Fruit fly (Drosophila melanogaster) whole organism, embryonic: ENCODE results near the gene Ada1-1.
A peak's percentile ranks its signal among the peaks of the same experiment; 100 is the strongest.

ENCODE experiments used
- Awh ChIP-seq: fragments of 200-800 bp; sonication (Bioruptor generic); IDR thresholded peaks from 2 replicates; pipeline ENCODE4, ENCODE4 v1.3.6; 2022; ENCODE audit warnings: missing biosample characterization, missing genetic modification characterization
- B-H1 ChIP-seq: fragments of 200-800 bp; sonication (Bioruptor generic); IDR thresholded peaks from 3 replicates; pipeline ENCODE4 v1.3.6; 2022; ENCODE audit warnings: missing biosample characterization, missing genetic modification characterization
- B-H2 ChIP-seq: fragments of 200-800 bp; sonication (Bioruptor generic); optimal IDR thresholded peaks from 2 replicates; lab custom pipeline; 2018; ENCODE audit warnings: missing biosample characterization, mild to moderate bottlenecking, missing genetic modification characterization
- C15 ChIP-seq: fragments of 200-800 bp; sonication (Bioruptor generic); IDR thresholded peaks from 3 replicates; pipeline ENCODE4 v1.3.6; 2022; ENCODE audit warnings: missing biosample characterization, missing genetic modification characterization
- CG10147 ChIP-seq: fragments of 200-800 bp; sonication (Bioruptor generic); optimal IDR thresholded peaks from 2 replicates; lab custom pipeline; 2019; ENCODE audit warnings: missing biosample characterization, mild to moderate bottlenecking, missing genetic modification characterization, moderate library complexity
- CG11093 ChIP-seq: fragments of 200-800 bp; sonication (Bioruptor generic); IDR thresholded peaks from 3 replicates; pipeline ENCODE4 v1.3.6; 2022; ENCODE audit warnings: missing biosample characterization, missing genetic modification characterization
- CG11247 ChIP-seq: fragments of 200-800 bp; sonication (Bioruptor generic); IDR thresholded peaks from 2 replicates; pipeline ENCODE4 v1.3.6; 2022; ENCODE audit warnings: missing biosample characterization, missing genetic modification characterization
- CG11398 ChIP-seq: fragments of 200-800 bp; sonication (Bioruptor generic); optimal IDR thresholded peaks from 2 replicates; lab custom pipeline; 2016; ENCODE audit warnings: missing biosample characterization, missing genetic modification characterization
- CG11504 ChIP-seq: fragments of 200-800 bp; sonication (Bioruptor generic); optimal IDR thresholded peaks from 3 replicates; lab custom pipeline; 2019; ENCODE audit warnings: missing biosample characterization, mild to moderate bottlenecking, missing genetic modification characterization, moderate library complexity
- CG12219 ChIP-seq: fragments of 200-800 bp; sonication (Bioruptor generic); optimal IDR thresholded peaks from 3 replicates; lab custom pipeline; 2018; ENCODE audit warnings: missing biosample characterization, mild to moderate bottlenecking, missing genetic modification characterization
- CG15269 ChIP-seq: fragments of 200-800 bp; sonication (Bioruptor generic); optimal IDR thresholded peaks from 2 replicates; lab custom pipeline; 2018; ENCODE audit warnings: missing biosample characterization, mild to moderate bottlenecking, missing genetic modification characterization, moderate library complexity
- CG1529 ChIP-seq: fragments of 200-800 bp; sonication (Bioruptor generic); optimal IDR thresholded peaks from 3 replicates; lab custom pipeline; 2018; ENCODE audit warnings: missing biosample characterization, missing genetic modification characterization
- CG18476 ChIP-seq: fragments of 200-800 bp; sonication (Bioruptor generic); optimal IDR thresholded peaks from 2 replicates; lab custom pipeline; 2016; ENCODE audit warnings: missing biosample characterization, mild to moderate bottlenecking, missing genetic modification characterization
- CG2199 ChIP-seq: fragments of 200-800 bp; sonication (Bioruptor generic); IDR thresholded peaks from 3 replicates; pipeline ENCODE4 v1.3.6; 2022; ENCODE audit warnings: missing biosample characterization, missing genetic modification characterization
- CG30403 ChIP-seq: fragments of 200-800 bp; sonication (Bioruptor generic); optimal IDR thresholded peaks from 3 replicates; lab custom pipeline; 2016; ENCODE audit warnings: missing biosample characterization, missing genetic modification characterization
- CG33557 ChIP-seq: fragments of 200-800 bp; sonication (Bioruptor generic); optimal IDR thresholded peaks from 2 replicates; lab custom pipeline; 2019; ENCODE audit warnings: missing biosample characterization, mild to moderate bottlenecking, missing genetic modification characterization, moderate library complexity
- CG3995 ChIP-seq: fragments of 200-800 bp; sonication (Bioruptor generic); optimal IDR thresholded peaks from 3 replicates; lab custom pipeline; 2016; ENCODE audit warnings: missing biosample characterization, missing genetic modification characterization
- CG42726 ChIP-seq: fragments of 200-800 bp; sonication (Bioruptor generic); IDR thresholded peaks from 2 replicates; pipeline ENCODE4 v1.3.6; 2022; ENCODE audit warnings: missing biosample characterization, missing genetic modification characterization; ENCODE audit not compliant: partially characterized antibody
- CG4328 ChIP-seq: fragments of 200-800 bp; sonication (Bioruptor generic); optimal IDR thresholded peaks from 3 replicates; lab custom pipeline; 2017; ENCODE audit warnings: missing biosample characterization, missing genetic modification reagents, missing genetic modification characterization
- CG4854 ChIP-seq: fragments of 200-800 bp; sonication (Bioruptor generic); optimal IDR thresholded peaks from 2 replicates; lab custom pipeline; 2016; ENCODE audit warnings: missing biosample characterization, missing genetic modification characterization, inconsistent platforms
- CG8290 ChIP-seq, 3 experiments: fragments of 200-800 bp; sonication (Bioruptor generic); optimal IDR thresholded peaks; 2 replicates each; lab custom pipeline; 2016 to 2019; ENCODE audit warnings: missing biosample characterization in 3 of 3, missing genetic modification characterization in 3 of 3, mild to moderate bottlenecking in 2 of 3, moderate library complexity in 1 of 3
- CG9609 ChIP-seq: fragments of 200-800 bp; sonication (Bioruptor generic); optimal IDR thresholded peaks from 3 replicates; lab custom pipeline; 2016; ENCODE audit warnings: missing biosample characterization, missing genetic modification characterization
- CHES-1-like ChIP-seq: fragments of 200-800 bp; sonication (Bioruptor generic); optimal IDR thresholded peaks from 2 replicates; lab custom pipeline; 2016; ENCODE audit warnings: missing biosample characterization, missing genetic modification characterization
- Ets97D ChIP-seq: fragments of 200-800 bp; sonication (Bioruptor generic); optimal IDR thresholded peaks from 3 replicates; lab custom pipeline; 2016; ENCODE audit warnings: missing biosample characterization, missing genetic modification characterization
- Gug ChIP-seq: fragments of 200-800 bp; sonication (Bioruptor generic); IDR thresholded peaks from 4 replicates; pipeline ENCODE4 v1.3.6; 2022; ENCODE audit warnings: missing biosample characterization, missing genetic modification characterization
- H15 ChIP-seq: fragments of 200-800 bp; sonication (Bioruptor generic); IDR thresholded peaks from 3 replicates; pipeline ENCODE4 v1.3.6; 2022; ENCODE audit warnings: missing biosample characterization, missing genetic modification characterization
- HLH4C ChIP-seq: fragments of 200-800 bp; sonication (Bioruptor generic); IDR thresholded peaks from 3 replicates; pipeline ENCODE4 v1.3.6; 2022; ENCODE audit warnings: missing biosample characterization, missing genetic modification characterization; ENCODE audit not compliant: partially characterized antibody
- HmgD ChIP-seq: fragments of 200-800 bp; sonication (Bioruptor generic); optimal IDR thresholded peaks from 3 replicates; lab custom pipeline; 2016; ENCODE audit warnings: missing biosample characterization, missing genetic modification characterization
- HmgZ ChIP-seq: fragments of 200-800 bp; sonication (Bioruptor generic); optimal IDR thresholded peaks from 2 replicates; lab custom pipeline; 2018; ENCODE audit warnings: missing biosample characterization, mild to moderate bottlenecking, missing genetic modification characterization
- Hr51 ChIP-seq, 2 experiments: fragments of 200-800 bp; sonication (Bioruptor generic); optimal IDR thresholded peaks; 2 replicates in 1 of 2; 3 replicates in 1 of 2; lab custom pipeline; 2016 to 2018; ENCODE audit warnings: missing biosample characterization in 2 of 2, missing genetic modification characterization in 2 of 2, mild to moderate bottlenecking in 1 of 2, moderate library complexity in 1 of 2
- Lhr ChIP-seq: fragments of 200-800 bp; sonication (Bioruptor generic); optimal IDR thresholded peaks from 3 replicates; lab custom pipeline; 2017; ENCODE audit warnings: mild to moderate bottlenecking, missing biosample characterization, missing genetic modification reagents, missing genetic modification characterization
- Lim3 ChIP-seq: fragments of 200-800 bp; sonication (Bioruptor generic); IDR thresholded peaks from 2 replicates; pipeline ENCODE4 v1.3.6; 2022; ENCODE audit warnings: missing biosample characterization, missing genetic modification characterization
- Mrtf ChIP-seq: fragments of 200-800 bp; sonication (Bioruptor generic); IDR thresholded peaks from 3 replicates; pipeline ENCODE4 v1.3.6; 2022; ENCODE audit warnings: missing biosample characterization, missing genetic modification characterization
- Nf-YB ChIP-seq: fragments of 200-800 bp; sonication (Bioruptor generic); optimal IDR thresholded peaks from 3 replicates; lab custom pipeline; 2019; ENCODE audit warnings: missing biosample characterization, mild to moderate bottlenecking, missing genetic modification characterization, moderate library complexity
- Nf-YC ChIP-seq: fragments of 200-800 bp; optimal IDR thresholded peaks from 3 replicates; lab custom pipeline; 2019; ENCODE audit warnings: missing biosample characterization, mild to moderate bottlenecking, missing genetic modification characterization, moderate library complexity
- Pdp1 ChIP-seq, 2 experiments: fragments of 200-800 bp; sonication (Bioruptor generic); optimal IDR thresholded peaks; 3 replicates each; lab custom pipeline; 2016; ENCODE audit warnings: missing biosample characterization in 2 of 2, missing genetic modification characterization in 2 of 2, mild to moderate bottlenecking in 1 of 2, moderate library complexity in 1 of 2
- Sox100B ChIP-seq: fragments of 200-800 bp; sonication (Bioruptor generic); optimal IDR thresholded peaks from 3 replicates; lab custom pipeline; 2018; ENCODE audit warnings: missing biosample characterization, mild to moderate bottlenecking, missing genetic modification characterization
- aop ChIP-seq: fragments of 200-800 bp; sonication (Bioruptor generic); IDR thresholded peaks from 2 replicates; pipeline ENCODE4 v1.3.6; 2022; ENCODE audit warnings: missing biosample characterization, missing genetic modification characterization
- cato ChIP-seq: fragments of 200-800 bp; sonication (Bioruptor generic); optimal IDR thresholded peaks from 2 replicates; lab custom pipeline; 2016; ENCODE audit warnings: missing biosample characterization, missing genetic modification characterization, borderline replicate concordance
- chinmo ChIP-seq: fragments of 200-800 bp; sonication (Bioruptor generic); IDR thresholded peaks from 4 replicates; pipeline ENCODE4 v1.3.6; 2022; ENCODE audit warnings: missing biosample characterization, missing genetic modification characterization; ENCODE audit not compliant: partially characterized antibody
- crol ChIP-seq: fragments of 200-800 bp; sonication (Bioruptor generic); IDR thresholded peaks from 2 replicates; pipeline ENCODE4 v1.3.6; 2022; ENCODE audit warnings: missing biosample characterization, missing genetic modification characterization
- dati ChIP-seq: fragments of 200-800 bp; sonication (Bioruptor generic); IDR thresholded peaks from 2 replicates; pipeline ENCODE4 v1.3.6; 2022; ENCODE audit warnings: missing biosample characterization, missing genetic modification characterization
- dmrt11E ChIP-seq: fragments of 200-800 bp; sonication (Bioruptor generic); optimal IDR thresholded peaks from 3 replicates; lab custom pipeline; 2018; ENCODE audit warnings: missing biosample characterization, mild to moderate bottlenecking, missing genetic modification characterization, moderate library complexity
- dysf ChIP-seq: fragments of 200-800 bp; sonication (Bioruptor generic); IDR thresholded peaks from 3 replicates; pipeline ENCODE4 v1.3.6; 2022; ENCODE audit warnings: missing biosample characterization, missing genetic modification characterization
- gcm ChIP-seq: fragments of 200-800 bp; sonication (Bioruptor generic); optimal IDR thresholded peaks from 2 replicates; lab custom pipeline; 2019; ENCODE audit warnings: missing biosample characterization, mild to moderate bottlenecking, missing genetic modification characterization, moderate library complexity
- gt ChIP-seq: fragments of 200-800 bp; sonication (Bioruptor generic); IDR thresholded peaks from 2 replicates; pipeline ENCODE4 v1.3.6; 2022; ENCODE audit warnings: missing biosample characterization, missing genetic modification characterization
- her ChIP-seq: fragments of 200-800 bp; sonication (Bioruptor generic); optimal IDR thresholded peaks from 2 replicates; lab custom pipeline; 2016; ENCODE audit warnings: missing biosample characterization, missing genetic modification characterization
- kni ChIP-seq: fragments of 200-800 bp; sonication (Bioruptor generic); optimal IDR thresholded peaks from 3 replicates; lab custom pipeline; 2017; ENCODE audit warnings: mild to moderate bottlenecking, missing biosample characterization, missing genetic modification reagents, missing genetic modification characterization
- mam ChIP-seq: fragments of 200-800 bp; sonication (Bioruptor generic); optimal IDR thresholded peaks from 3 replicates; lab custom pipeline; 2016; ENCODE audit warnings: missing biosample characterization, missing genetic modification characterization
- pita ChIP-seq: fragments of 200-800 bp; sonication (Bioruptor generic); optimal IDR thresholded peaks from 2 replicates; lab custom pipeline; 2017; ENCODE audit warnings: missing biosample characterization, mild to moderate bottlenecking, missing genetic modification characterization
- ttk ChIP-seq: fragments of 200-800 bp; sonication (Bioruptor generic); IDR thresholded peaks from 2 replicates; pipeline ENCODE4 v2.1.2; 2022; ENCODE audit warnings: missing biosample characterization, missing genetic modification characterization

Ada1-1 gene

DNA sequence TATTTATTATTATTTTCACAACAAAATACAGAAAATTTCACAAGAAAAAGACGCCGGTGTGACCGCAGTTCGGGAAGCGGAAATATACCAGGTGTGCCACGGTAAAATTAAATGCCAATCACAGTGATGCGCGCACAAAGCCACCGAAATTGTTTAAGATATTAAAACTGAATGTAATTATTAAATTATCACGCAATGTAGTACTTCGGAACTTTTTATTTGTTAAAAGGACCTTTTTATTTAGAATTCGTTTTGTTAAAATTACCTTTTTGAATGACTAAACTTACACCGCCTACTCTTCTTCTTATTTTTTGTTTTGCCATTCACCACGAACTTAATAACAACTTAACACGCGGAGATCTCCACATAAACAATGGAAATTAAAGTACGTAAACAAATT lies 8.7 kb upstream of the Ada1-1 start, which contains the start of the genes CG6686 and CG34163 (continued):
- TF ChIP-seq CG3995 (GFP tag; lab: Kevin White, UChicago) (peak; percentile 31), CG30403 (GFP tag; lab: Kevin White, UChicago) (peak; percentile 69), CG11398 (GFP tag; lab: Kevin White, UChicago) (no peak), Hr51 (GFP tag; optimal IDR thresholded peaks at IDR 0.05; lab: Kevin White, UChicago) (peak in 1 of 2 experiments; percentile 54), aop (GFP tag; lab: Robert Waterston, UW) (no peak), Nf-YC (tag; lab: Kevin White, UChicago) (no peak), CG12219 (GFP tag; lab: Kevin White, UChicago) (no peak), CG18476 (GFP tag; lab: Kevin White, UChicago) (peak; percentile 35), crol (GFP tag; lab: Robert Waterston, UW) (no peak), CG33557 (GFP tag; lab: Kevin White, UChicago) (peak; percentile 32), dmrt11E (peak; percentile 35), CHES-1-like (GFP tag; lab: Kevin White, UChicago) (peak; percentile 63), CG11247 (GFP tag; lab: Robert Waterston, UW) (no peak), Gug (peak; percentile 45; the same call in 1 of the 4 replicates), pita (GFP tag; lab: Kevin White, UChicago) (no peak), dati (GFP tag; lab: Robert Waterston, UW) (no peak), ttk (no peak), Sox100B (GFP tag; lab: Kevin White, UChicago) (no peak), dysf (GFP tag; lab: Robert Waterston, UW) (no peak; the same call in 2 of the 3 replicates), C15 (GFP tag; lab: Robert Waterston, UW) (no peak), CG8290 (GFP tag; optimal IDR thresholded peaks at IDR 0.05; lab: Kevin White, UChicago) (no peak), CG8290 (tag; optimal IDR thresholded peaks at IDR 0.05; lab: Kevin White, UChicago) (no peak), cato (GFP tag; lab: Kevin White, UChicago) (no peak), mam (GFP tag; lab: Kevin White, UChicago) (peak; percentile 44), Lim3 (GFP tag; lab: Robert Waterston, UW) (no peak), B-H2 (GFP tag; lab: Kevin White, UChicago) (peak; percentile 36), HmgZ (tag; lab: Kevin White, UChicago) (peak; percentile 38), HLH4C (GFP tag; lab: Robert Waterston, UW) (no peak), CG10147 (GFP tag; lab: Kevin White, UChicago) (peak; percentile 28), CG42726 (GFP tag; lab: Robert Waterston, UW) (no peak), gt (GFP tag; lab: Robert Waterston, UW) (no peak), gcm (GFP tag; lab: Kevin White, UChicago) (no peak), H15 (GFP tag; lab: Robert Waterston, UW) (no peak), her (no peak), CG11093 (GFP tag; lab: Robert Waterston, UW) (no peak), Lhr (GFP tag; lab: Kevin White, UChicago) (peak; percentile 64), CG2199 (GFP tag; lab: Robert Waterston, UW) (0 out of 3 replicates have a peak, but pooled peaks have one; percentile 29), CG15269 (tag; lab: Kevin White, UChicago) (no peak), CG1529 (GFP tag; lab: Kevin White, UChicago) (no peak), CG9609 (GFP tag; lab: Kevin White, UChicago) (peak; percentile 50), HmgD (GFP tag; lab: Kevin White, UChicago) (peak; percentile 34), CG4328 (GFP tag; lab: Kevin White, UChicago) (peak; percentile 29), chinmo (GFP tag; lab: Robert Waterston, UW) (no peak), Ets97D (GFP tag; lab: Kevin White, UChicago) (peak; percentile 71), Pdp1 (GFP tag; optimal IDR thresholded peaks at IDR 0.05; lab: Kevin White, UChicago) (peak in 1 of 2 experiments; percentile 66), kni (GFP tag; lab: Kevin White, UChicago) (no peak), Mrtf (no peak), CG4854 (peak; percentile 51), B-H1 (GFP tag; lab: Robert Waterston, UW) (no peak), Nf-YB (GFP tag; lab: Kevin White, UChicago) (peak; percentile 15), CG11504 (no peak), Awh (GFP tag; lab: Robert Waterston, UW) (no peak)
